Fruit fly (Drosophila melanogaster) whole organism, wandering third instar larva: ENCODE results near the gene CG5592.

Experiments used
- Abd-B ChIP-seq: fragments of >200 bp; optimal IDR thresholded peaks from 2 replicates; lab custom pipeline; 2017; ENCODE audit warnings: missing biosample characterization, missing genetic modification characterization
- CG32264 ChIP-seq: fragments of 200-800 bp; sonication (Bioruptor generic); optimal IDR thresholded peaks from 2 replicates; lab custom pipeline; 2016; ENCODE audit warnings: missing biosample characterization, missing genetic modification characterization
- CG9705 ChIP-seq: fragments of 200-800 bp; sonication (Bioruptor generic); optimal IDR thresholded peaks from 2 replicates; lab custom pipeline; 2018; ENCODE audit warnings: missing biosample characterization, mild to moderate bottlenecking, missing genetic modification characterization
- CrebA ChIP-seq: fragments of 200-800 bp; sonication (Bioruptor generic); optimal IDR thresholded peaks from 2 replicates; lab custom pipeline; 2016; ENCODE audit warnings: missing biosample characterization, mild to moderate bottlenecking, missing genetic modification characterization, borderline replicate concordance
- Dfd ChIP-seq: fragments of >200 bp; optimal IDR thresholded peaks from 2 replicates; lab custom pipeline; 2017; ENCODE audit warnings: missing biosample characterization, missing genetic modification characterization
- Dif ChIP-seq: fragments of 200-275, 200-300 bp; sonication (Bioruptor generic); optimal IDR thresholded peaks from 2 replicates; lab custom pipeline; 2018; ENCODE audit warnings: missing biosample characterization, missing genetic modification characterization; ENCODE audit not compliant: partially characterized antibody
- GATAd ChIP-seq: sonication (Bioruptor generic); optimal IDR thresholded peaks from 2 replicates; lab custom pipeline; 2016; ENCODE audit warnings: missing biosample characterization, missing genetic modification characterization
- HLH106 ChIP-seq: fragments of 200-800 bp; optimal IDR thresholded peaks from 3 replicates; lab custom pipeline; 2019; ENCODE audit warnings: missing biosample characterization, mild to moderate bottlenecking, missing genetic modification characterization, moderate library complexity
- Hnf4 ChIP-seq: fragments of 200-800 bp; sonication (Bioruptor generic); optimal IDR thresholded peaks from 2 replicates; lab custom pipeline; 2016; ENCODE audit warnings: missing biosample characterization, mild to moderate bottlenecking, missing genetic modification characterization
- Hr78 ChIP-seq: fragments of >200 bp; optimal IDR thresholded peaks from 2 replicates; lab custom pipeline; 2017; ENCODE audit warnings: missing biosample characterization, missing genetic modification characterization
- Hr83 ChIP-seq: fragments of 200-300 bp; sonication (Bioruptor generic); optimal IDR thresholded peaks from 2 replicates; lab custom pipeline; 2016; ENCODE audit warnings: missing biosample characterization, mild to moderate bottlenecking, missing genetic modification characterization, moderate library complexity; ENCODE audit not compliant: poor library complexity, severe bottlenecking
- Jra ChIP-seq: sonication (Bioruptor generic); optimal IDR thresholded peaks from 2 replicates; lab custom pipeline; 2016; ENCODE audit warnings: missing biosample characterization, missing genetic modification characterization
- Mio ChIP-seq: sonication (Bioruptor generic); optimal IDR thresholded peaks from 2 replicates; lab custom pipeline; 2016; ENCODE audit warnings: missing biosample characterization, missing genetic modification characterization
- Myc ChIP-seq: fragments of >200 bp; optimal IDR thresholded peaks from 2 replicates; lab custom pipeline; 2017
- N ChIP-seq: fragments of >200 bp; optimal IDR thresholded peaks from 2 replicates; lab custom pipeline; 2018; ENCODE audit warnings: missing biosample characterization, missing external identifiers, missing genetic modification characterization
- OdsH ChIP-seq: fragments of 200-800 bp; sonication (Bioruptor generic); optimal IDR thresholded peaks from 2 replicates; lab custom pipeline; 2016; ENCODE audit warnings: missing biosample characterization, mild to moderate bottlenecking, missing genetic modification characterization
- Rel ChIP-seq, 2 experiments: fragments of 200-800 bp; sonication (Bioruptor generic) in 1 of 2; optimal IDR thresholded peaks; 2 replicates in 1 of 2; 3 replicates in 1 of 2; lab custom pipeline; 2016 to 2019; ENCODE audit warnings: mild to moderate bottlenecking in 2 of 2, missing biosample characterization in 2 of 2, missing genetic modification characterization in 2 of 2, moderate library complexity in 1 of 2
- Sp1 ChIP-seq: fragments of 200-800 bp; sonication (Bioruptor generic); optimal IDR thresholded peaks from 3 replicates; lab custom pipeline; 2019; ENCODE audit warnings: missing biosample characterization, mild to moderate bottlenecking, missing genetic modification characterization, moderate library complexity
- Vsx2 ChIP-seq: fragments of 200-300, 225-300 bp; sonication (Bioruptor generic); optimal IDR thresholded peaks from 2 replicates; lab custom pipeline; 2018; ENCODE audit warnings: missing biosample characterization, missing genetic modification characterization; ENCODE audit not compliant: partially characterized antibody
- br ChIP-seq: fragments of 200-800 bp; sonication (Bioruptor generic); optimal IDR thresholded peaks from 2 replicates; lab custom pipeline; 2016; ENCODE audit warnings: missing biosample characterization, missing genetic modification characterization
- brk ChIP-seq: fragments of 200-800 bp; sonication (Bioruptor generic); optimal IDR thresholded peaks from 2 replicates; lab custom pipeline; 2016; ENCODE audit warnings: missing biosample characterization, mild to moderate bottlenecking, missing genetic modification characterization
- dl ChIP-seq, 2 experiments: fragments of 175-275, 200-275 bp in 1 of 2; fragments of 200-275 bp in 1 of 2; sonication (Bioruptor generic); optimal IDR thresholded peaks; lab custom pipeline; 2018; ENCODE audit warnings: mild to moderate bottlenecking in 2 of 2, missing biosample characterization in 2 of 2, missing genetic modification characterization in 2 of 2, moderate library complexity in 2 of 2; ENCODE audit not compliant: partially characterized antibody in 2 of 2, insufficient read depth in 1 of 2
- dmrt93B ChIP-seq: fragments of 200-800 bp; sonication (Bioruptor generic); optimal IDR thresholded peaks from 2 replicates; lab custom pipeline; 2018; ENCODE audit warnings: missing biosample characterization, mild to moderate bottlenecking, missing genetic modification characterization
- dsf ChIP-seq: sonication (Bioruptor generic); optimal IDR thresholded peaks from 2 replicates; lab custom pipeline; 2016; ENCODE audit warnings: missing biosample characterization, missing genetic modification characterization, borderline replicate concordance
- ey ChIP-seq: fragments of 200-800 bp; sonication (Bioruptor generic); optimal IDR thresholded peaks from 2 replicates; lab custom pipeline; 2016; ENCODE audit warnings: missing biosample characterization, missing genetic modification characterization
- foxo ChIP-seq, 2 experiments: fragments of 200-800 bp; sonication (Bioruptor generic); optimal IDR thresholded peaks; 2 replicates in 1 of 2; 3 replicates in 1 of 2; lab custom pipeline; 2016 to 2017; ENCODE audit warnings: missing biosample characterization in 2 of 2, missing genetic modification characterization in 2 of 2
- fru ChIP-seq: fragments of 200-800 bp; sonication (Bioruptor generic); optimal IDR thresholded peaks from 3 replicates; lab custom pipeline; 2016; ENCODE audit warnings: missing biosample characterization, mild to moderate bottlenecking, missing genetic modification characterization
- h ChIP-seq: fragments of 200-800 bp; sonication (Bioruptor generic); optimal IDR thresholded peaks from 3 replicates; lab custom pipeline; 2016; ENCODE audit warnings: missing biosample characterization, mild to moderate bottlenecking, missing genetic modification characterization
- jim ChIP-seq: fragments of 175-275, 200-325 bp; sonication (Bioruptor generic); optimal IDR thresholded peaks from 2 replicates; lab custom pipeline; 2016; ENCODE audit warnings: missing biosample characterization, mild to moderate bottlenecking, missing genetic modification characterization
- lola ChIP-seq: fragments of >200 bp; optimal IDR thresholded peaks from 2 replicates; lab custom pipeline; 2017; ENCODE audit warnings: missing biosample characterization, missing genetic modification characterization
- pan ChIP-seq: fragments of >200 bp; optimal IDR thresholded peaks from 2 replicates; lab custom pipeline; 2017
- psq ChIP-seq: fragments of 200-800 bp; sonication (Bioruptor generic); optimal IDR thresholded peaks from 3 replicates; lab custom pipeline; 2017; ENCODE audit warnings: missing biosample characterization, mild to moderate bottlenecking, missing genetic modification characterization, moderate library complexity
- rgr ChIP-seq: fragments of 200-800 bp; sonication (Bioruptor generic); optimal IDR thresholded peaks from 3 replicates; lab custom pipeline; 2016; ENCODE audit warnings: missing biosample characterization, mild to moderate bottlenecking, missing genetic modification characterization
- sage ChIP-seq: fragments of 200-800 bp; sonication (Bioruptor generic); optimal IDR thresholded peaks from 2 replicates; lab custom pipeline; 2016; ENCODE audit warnings: missing biosample characterization, mild to moderate bottlenecking, missing genetic modification characterization
- sv ChIP-seq: fragments of 200-800 bp; sonication (Bioruptor generic); optimal IDR thresholded peaks from 3 replicates; lab custom pipeline; 2016; ENCODE audit warnings: missing biosample characterization, missing genetic modification characterization
- tai ChIP-seq: sonication (Bioruptor generic); optimal IDR thresholded peaks from 2 replicates; lab custom pipeline; 2016; ENCODE audit warnings: missing biosample characterization, missing genetic modification characterization
- usp ChIP-seq: fragments of >200 bp; optimal IDR thresholded peaks from 2 replicates; lab custom pipeline; 2017; ENCODE audit warnings: missing biosample characterization, missing genetic modification characterization
- woc ChIP-seq: sonication (Bioruptor generic); optimal IDR thresholded peaks from 2 replicates; lab custom pipeline; 2016; ENCODE audit warnings: missing biosample characterization, mild to moderate bottlenecking, missing genetic modification characterization

Gene CG5592

DNA sequence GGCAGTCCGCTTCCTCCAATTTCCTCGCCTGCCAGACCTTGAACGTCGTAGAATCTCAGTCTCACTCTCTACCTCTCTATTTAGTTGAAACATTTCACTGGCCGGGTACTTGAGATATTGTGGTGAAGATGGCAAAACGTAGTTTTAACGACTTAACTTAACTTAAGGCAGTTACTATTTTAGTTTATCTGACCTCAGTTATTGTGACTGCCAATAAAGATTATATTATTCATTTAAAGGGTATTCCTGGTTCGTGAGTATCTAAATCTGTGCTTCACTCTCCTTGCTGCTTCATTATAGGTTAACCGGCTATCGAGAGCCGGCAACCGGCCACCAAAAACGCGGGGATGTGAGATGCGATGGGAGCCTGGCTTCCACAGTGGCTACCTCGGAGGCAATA lies 42.3 kb upstream of the CG5592 start:
- no peak for TF ChIP-seq dsf (GFP tag; lab: Kevin White, UChicago)
- no peak for TF ChIP-seq Hr83 (GFP tag; lab: Kevin White, UChicago)
- no peak for TF ChIP-seq jim (GFP tag; lab: Kevin White, UChicago)
- TF ChIP-seq Sp1 (GFP tag; lab: Kevin White, UChicago), result no peak
- no peak for TF ChIP-seq Mio (GFP tag; lab: Kevin White, UChicago)
- TF ChIP-seq foxo (GFP tag; optimal IDR thresholded peaks at IDR 0.05; lab: Kevin White, UChicago), result peak in 1 of 2 experiments; percentile 11

DNA sequence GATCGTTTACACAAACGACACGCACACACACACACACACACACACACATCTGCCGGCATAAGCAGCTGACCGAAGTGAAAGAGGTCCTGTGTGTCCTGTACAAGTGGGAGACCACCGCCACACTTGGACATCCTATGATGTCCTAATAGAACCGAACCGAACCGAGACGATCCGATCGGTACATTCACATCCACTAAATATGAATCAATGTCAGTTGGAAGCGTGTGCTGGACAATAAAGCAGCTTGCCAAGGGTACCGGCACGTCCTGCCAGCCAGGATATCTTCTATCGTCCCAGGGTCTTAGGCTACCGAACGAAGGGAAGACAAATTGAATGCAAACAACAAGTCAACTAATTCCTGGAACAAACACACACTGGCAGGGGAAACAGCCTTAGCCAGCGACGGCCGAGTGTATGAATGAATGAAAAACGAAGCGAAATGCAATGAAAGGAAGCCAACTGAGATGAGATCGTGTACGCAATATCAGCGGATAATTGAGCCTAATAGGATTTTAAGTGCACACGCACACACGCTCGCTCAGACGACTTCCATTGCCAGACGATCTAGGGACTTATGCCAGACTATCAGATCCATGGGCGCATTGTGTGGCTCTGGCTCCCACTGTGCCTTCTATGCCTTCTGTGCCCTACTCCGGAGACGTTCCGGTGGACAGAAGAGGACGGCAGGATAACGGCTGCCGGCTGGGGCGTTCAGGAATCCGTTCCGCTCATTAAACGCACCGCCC lies 41.2 kb upstream of the CG5592 start:
- no peak for TF ChIP-seq fru (GFP tag; lab: Kevin White, UChicago)
- TF ChIP-seq Dfd, result peak; percentile 45
- TF ChIP-seq rgr (GFP tag; lab: Kevin White, UChicago), result no peak
- TF ChIP-seq Myc (lab: Kevin White, UChicago), result no peak

DNA sequence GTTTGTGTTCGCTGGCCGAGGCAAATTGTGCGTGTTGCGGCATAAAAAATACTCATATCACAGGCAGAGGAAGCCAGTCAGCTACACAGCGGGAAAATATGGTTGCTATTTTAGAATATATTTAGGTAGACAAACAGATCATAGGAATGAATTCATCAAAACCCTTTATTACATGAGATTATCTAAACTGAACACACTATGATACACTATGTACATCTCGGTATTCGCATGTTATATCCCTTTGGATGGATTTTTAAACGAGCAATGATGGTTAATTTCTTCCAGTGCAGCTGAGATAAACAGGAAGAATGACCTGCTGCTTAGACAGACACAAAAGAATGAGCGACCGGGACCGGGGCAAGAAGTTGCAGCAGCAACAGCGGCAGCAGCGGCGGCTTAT lies 40.5 kb upstream of the CG5592 start:
- TF ChIP-seq woc (GFP tag; lab: Kevin White, UChicago) (no peak), psq (GFP tag; lab: Kevin White, UChicago) (no peak), Vsx2 (GFP tag; lab: Kevin White, UChicago) (no peak), ey (peak; percentile 15), Jra (GFP tag; lab: Kevin White, UChicago) (no peak), sage (GFP tag; lab: Kevin White, UChicago) (no peak), Hr83 (GFP tag; lab: Kevin White, UChicago) (no peak), GATAd (GFP tag; lab: Kevin White, UChicago) (no peak), Dif (GFP tag; lab: Kevin White, UChicago) (no peak), Rel (GFP tag; optimal IDR thresholded peaks at IDR 0.05; lab: Kevin White, UChicago) (no peak), Rel (tag; optimal IDR thresholded peaks at IDR 0.05; lab: Kevin White, UChicago) (no peak), Myc (lab: Kevin White, UChicago) (no peak), Abd-B (no peak), lola (GFP tag; lab: Kevin White, UChicago) (no peak), CG32264 (GFP tag; lab: Kevin White, UChicago) (no peak), jim (GFP tag; lab: Kevin White, UChicago) (no peak), Hnf4 (GFP tag; lab: Kevin White, UChicago) (no peak), sv (GFP tag; lab: Kevin White, UChicago) (no peak), dl (GFP tag; optimal IDR thresholded peaks at IDR 0.05; lab: Kevin White, UChicago; ENCODE audit: insufficient read depth in 1 of 2, partially characterized antibody in 2 of 2) (no peak), usp (GFP tag; lab: Kevin White, UChicago) (no peak), dmrt93B (GFP tag; lab: Kevin White, UChicago) (no peak), foxo (GFP tag; optimal IDR thresholded peaks at IDR 0.05; lab: Kevin White, UChicago) (peak in 1 of 2 experiments; percentile 35), brk (GFP tag; lab: Kevin White, UChicago) (no peak), br (GFP tag; lab: Kevin White, UChicago) (no peak), CG9705 (GFP tag; lab: Kevin White, UChicago) (no peak), pan (no peak), rgr (GFP tag; lab: Kevin White, UChicago) (peak; percentile 18), fru (GFP tag; lab: Kevin White, UChicago) (peak; percentile 32), Hr78 (GFP tag; lab: Kevin White, UChicago) (no peak), OdsH (GFP tag; lab: Kevin White, UChicago) (peak; percentile 14), h (GFP tag; lab: Kevin White, UChicago) (peak; percentile 28), tai (GFP tag; lab: Kevin White, UChicago) (no peak), Dfd (no peak), dsf (GFP tag; lab: Kevin White, UChicago) (no peak), CrebA (GFP tag; lab: Kevin White, UChicago) (no peak), Sp1 (GFP tag; lab: Kevin White, UChicago) (peak; percentile 15), Mio (GFP tag; lab: Kevin White, UChicago) (no peak), HLH106 (tag; lab: Kevin White, UChicago) (peak; percentile 6), N (GFP tag; lab: Kevin White, UChicago) (no peak)
